Fruit fly (Drosophila melanogaster): ENCODE data around the gene Phf7.

Phf7 gene

DNA sequence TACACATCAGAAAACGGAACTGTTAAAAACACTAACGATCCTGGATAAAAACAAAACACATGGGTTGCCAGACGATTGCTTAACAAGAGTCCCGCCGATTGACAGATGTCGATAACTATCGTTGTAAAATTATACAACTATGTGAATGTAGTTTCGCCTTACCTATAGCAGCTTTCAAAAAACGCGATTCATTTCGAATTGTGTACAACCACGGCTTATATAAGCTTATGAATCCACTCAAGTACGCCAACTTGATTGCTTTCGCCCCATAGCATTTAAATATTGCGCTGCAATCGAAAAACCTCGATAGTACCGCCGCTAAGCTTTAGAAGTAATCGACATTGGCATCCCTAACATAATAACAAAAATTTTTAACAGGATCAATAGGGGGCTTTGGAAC is 4.3 kb upstream of the Phf7 start, which contains the start of the genes CG9581 and CG9578 (continued):
- peak; percentile 83 for TF ChIP-seq CG13287 (GFP tag; IDR thresholded peaks at IDR 0.05; ENCODE audit: partially characterized antibody)
- TF ChIP-seq CG4617 (GFP tag; optimal IDR thresholded peaks at IDR 0.05; ENCODE audit: borderline replicate concordance): peak; percentile 26
- peak; percentile 14 for TF ChIP-seq lilli (GFP tag; optimal IDR thresholded peaks at IDR 0.05)
- TF ChIP-seq Opbp (GFP tag; IDR thresholded peaks at IDR 0.05; ENCODE audit: partially characterized antibody): peak; percentile 51; the same call in 2 of the 3 replicates
- peak; percentile 75; the same call in 2 of the 3 replicates for TF ChIP-seq knrl (GFP tag; IDR thresholded peaks at IDR 0.05; ENCODE audit: partially characterized antibody)
- peak; percentile 6 for TF ChIP-seq Nf-YC (tag; optimal IDR thresholded peaks at IDR 0.05)
- peak in 1 of 2 experiments; percentile 95 for TF ChIP-seq Pdp1 (GFP tag; optimal IDR thresholded peaks at IDR 0.05)
- TF ChIP-seq sob (GFP tag; IDR thresholded peaks at IDR 0.05): no peak
- TF ChIP-seq tna (GFP tag; IDR thresholded peaks at IDR 0.05; ENCODE audit: partially characterized antibody): peak; percentile 54; the same call in 1 of the 2 replicates
- no peak for TF ChIP-seq CG32532 (GFP tag; IDR thresholded peaks at IDR 0.05)
- no peak for TF ChIP-seq tll (GFP tag; optimal IDR thresholded peaks at IDR 0.05)
- peak; percentile 37 for TF ChIP-seq Med (GFP tag)
- TF ChIP-seq BEAF-32 (GFP tag; optimal IDR thresholded peaks at IDR 0.05): peak; percentile 79
- TF ChIP-seq CG8281 (tag; optimal IDR thresholded peaks at IDR 0.05): no peak
- TF ChIP-seq row (GFP tag; IDR thresholded peaks at IDR 0.05): peak; percentile 52; the same call in 1 of the 3 replicates
- TF ChIP-seq CG7745 (tag; optimal IDR thresholded peaks at IDR 0.05): no peak
- peak; percentile 71; the same call in 2 of the 3 replicates for TF ChIP-seq hb (GFP tag; IDR thresholded peaks at IDR 0.05; ENCODE audit: partially characterized antibody)
- no peak for TF ChIP-seq CG8944 (GFP tag; optimal IDR thresholded peaks at IDR 0.05)
- TF ChIP-seq CG1647 (GFP tag; optimal IDR thresholded peaks at IDR 0.05): no peak
- peak; percentile 78 for TF ChIP-seq Dp (GFP tag; optimal IDR thresholded peaks at IDR 0.05)
- TF ChIP-seq unc-4 (GFP tag; IDR thresholded peaks at IDR 0.05; ENCODE audit: partially characterized antibody): peak; percentile 85
- TF ChIP-seq CG9215 (GFP tag; IDR thresholded peaks at IDR 0.05): 0 out of 2 replicates have a peak, but pooled peaks have one; percentile 16
- TF ChIP-seq HLH4C (GFP tag; IDR thresholded peaks at IDR 0.05; ENCODE audit: partially characterized antibody): peak; percentile 79
- TF ChIP-seq sim (GFP tag; IDR thresholded peaks at IDR 0.05): no peak
- no peak for TF ChIP-seq CG4328 (GFP tag; optimal IDR thresholded peaks at IDR 0.05)
- no peak for TF ChIP-seq CG5180 (GFP tag; optimal IDR thresholded peaks at IDR 0.05)
- no peak for TF ChIP-seq fd102C (GFP tag; optimal IDR thresholded peaks at IDR 0.05)
- no peak for TF ChIP-seq Optix (GFP tag; IDR thresholded peaks at IDR 0.05)
- TF ChIP-seq vnd (GFP tag; IDR thresholded peaks at IDR 0.05; ENCODE audit: partially characterized antibody): peak; percentile 81
- TF ChIP-seq insv (GFP tag; optimal IDR thresholded peaks at IDR 0.05): no peak
- no peak for TF ChIP-seq CG11723 (GFP tag; optimal IDR thresholded peaks at IDR 0.05)
- no peak for TF ChIP-seq tap (tag; optimal IDR thresholded peaks at IDR 0.05)
- peak; percentile 74 for TF ChIP-seq CG14860 (GFP tag; IDR thresholded peaks at IDR 0.05; ENCODE audit: partially characterized antibody)
- TF ChIP-seq wdn (GFP tag; IDR thresholded peaks at IDR 0.05): no peak
- TF ChIP-seq ash1 (GFP tag; optimal IDR thresholded peaks at IDR 0.05): no peak
- TF ChIP-seq H15 (GFP tag; IDR thresholded peaks at IDR 0.05): no peak
- no peak for TF ChIP-seq Abd-B (GFP tag; optimal IDR thresholded peaks at IDR 0.05)
- TF ChIP-seq CG10543 (GFP tag; optimal IDR thresholded peaks at IDR 0.05): no peak
- TF ChIP-seq sqz (GFP tag; optimal IDR thresholded peaks at IDR 0.05): no peak
- no peak for TF ChIP-seq psq (GFP tag; optimal IDR thresholded peaks at IDR 0.05)
- peak; percentile 63 for TF ChIP-seq amos (GFP tag; IDR thresholded peaks at IDR 0.05; ENCODE audit: partially characterized antibody)
- no peak for TF ChIP-seq crp (GFP tag; optimal IDR thresholded peaks at IDR 0.05)
- TF ChIP-seq CG17612 (GFP tag; IDR thresholded peaks at IDR 0.05): no peak
- TF ChIP-seq CG30431 (GFP tag; optimal IDR thresholded peaks at IDR 0.05): no peak
- TF ChIP-seq CG7271 (tag; optimal IDR thresholded peaks at IDR 0.05): no peak
- TF ChIP-seq CG16813 (GFP tag; IDR thresholded peaks at IDR 0.05; ENCODE audit: partially characterized antibody): peak; percentile 72
- TF ChIP-seq sna (GFP tag; IDR thresholded peaks at IDR 0.05; ENCODE audit: partially characterized antibody): peak; percentile 87
- TF ChIP-seq CG10267 (tag; optimal IDR thresholded peaks at IDR 0.05): peak; percentile 8
